Worm (Caenorhabditis elegans): Measurements from ENCODE around the gene col-140.

The col-140 gene

ce11 chrV:5790497-5791280 lies 45.9 kb downstream of the col-140 start, which contains the start of the genes nhr-142 and F44E7.9 (continued):
- TF ChIP-seq nhr-25 (tag; optimal IDR thresholded peaks at IDR 0.05; ENCODE audit: borderline replicate concordance, insufficient read depth) (no peak), mxl-3 (GFP tag; optimal IDR thresholded peaks at IDR 0.05) (no peak), ctbp-1 (GFP tag; IDR thresholded peaks at IDR 0.05) (peak; percentile 67), zag-1 (tag; optimal IDR thresholded peaks at IDR 0.05) (no peak), ceh-44 (GFP tag; IDR thresholded peaks at IDR 0.05) (peak; percentile 48; the same call in 1 of the 2 replicates), ceh-32 (tag; optimal IDR thresholded peaks at IDR 0.05; ENCODE audit: poor library complexity) (no peak), nhr-28 (tag; optimal IDR thresholded peaks at IDR 0.05) (peak; percentile 100), daf-19 (GFP tag; conservative IDR thresholded peaks at IDR 0.05) (no peak), nhr-111 (GFP tag; optimal IDR thresholded peaks at IDR 0.05) (no peak), madf-5 (GFP tag; IDR thresholded peaks at IDR 0.05) (no peak), mep-1 (tag; optimal IDR thresholded peaks at IDR 0.05) (peak; percentile 95), nhr-41 (GFP tag; IDR thresholded peaks at IDR 0.05) (no peak), lim-7 (GFP tag; IDR thresholded peaks at IDR 0.05) (no peak), unc-39 (tag; optimal IDR thresholded peaks at IDR 0.05) (no peak), egl-43 (GFP tag; IDR thresholded peaks at IDR 0.05) (0 out of 2 replicates have a peak, but pooled peaks have one; percentile 12), tag-97 (GFP tag; IDR thresholded peaks at IDR 0.05) (no peak), spr-1 (tag; optimal IDR thresholded peaks at IDR 0.05) (peak; percentile 83), set-16 (GFP tag; IDR thresholded peaks at IDR 0.05) (no peak), mdl-1 (tag; optimal IDR thresholded peaks at IDR 0.05) (peak in 1 of 2 experiments; percentile 32), nhr-48 (tag; optimal IDR thresholded peaks at IDR 0.05) (peak; percentile 71), F49E8.2 (tag; optimal IDR thresholded peaks at IDR 0.05; ENCODE audit: borderline replicate concordance) (no peak), daf-12 (tag; optimal IDR thresholded peaks at IDR 0.05) (no peak), nhr-10 (tag; optimal IDR thresholded peaks at IDR 0.05) (no peak), lsy-2 (tag; optimal IDR thresholded peaks at IDR 0.05) (peak; percentile 33 to 89), egl-27 (tag; optimal IDR thresholded peaks at IDR 0.05) (no peak), ces-1 (GFP tag; optimal IDR thresholded peaks at IDR 0.05) (no peak), duxl-1 (tag; optimal IDR thresholded peaks at IDR 0.05; ENCODE audit: poor library complexity) (peak; percentile 37), D1046.2 (GFP tag; IDR thresholded peaks at IDR 0.05) (no peak), pha-4 (GFP tag; IDR thresholded peaks at IDR 0.05) (peak; percentile 71), pha-4 (tag; optimal IDR thresholded peaks at IDR 0.05) (no peak), nhr-237 (tag; optimal IDR thresholded peaks at IDR 0.05) (no peak), hmg-1.1 (GFP tag; IDR thresholded peaks at IDR 0.05) (peak; percentile 82), lir-3 (tag; optimal IDR thresholded peaks at IDR 0.05) (peak; percentile 2), jun-1 (tag; optimal IDR thresholded peaks at IDR 0.05) (peak; percentile 21), Y5F2A.4 (GFP tag; optimal IDR thresholded peaks at IDR 0.05) (no peak), arid-1 (GFP tag; conservative IDR thresholded peaks at IDR 0.05) (peak; percentile 76), nhr-76 (tag; optimal IDR thresholded peaks at IDR 0.05) (no peak), zip-2 (tag; optimal IDR thresholded peaks at IDR 0.05) (peak; percentile 14), nhr-11 (tag; optimal IDR thresholded peaks at IDR 0.05) (peak; percentile 82), ZK546.5 (tag; optimal IDR thresholded peaks at IDR 0.05) (no peak), vab-7 (GFP tag; IDR thresholded peaks at IDR 0.05) (peak; percentile 44; the same call in 1 of the 2 replicates), Y105C5A.15 (GFP tag; IDR thresholded peaks at IDR 0.05) (no peak), hif-1 (tag; optimal IDR thresholded peaks at IDR 0.05) (peak; percentile 4 to 87), ceh-20 (GFP tag; IDR thresholded peaks at IDR 0.05) (peak; percentile 78), ztf-7 (tag; optimal IDR thresholded peaks at IDR 0.05) (peak; percentile 80), ama-1 (optimal IDR thresholded peaks at IDR 0.05) (no peak), madf-9 (GFP tag; conservative IDR thresholded peaks at IDR 0.05) (peak; percentile 66), hlh-30 (tag; optimal IDR thresholded peaks at IDR 0.05; ENCODE audit: insufficient read depth) (peak; percentile 59), lin-1 (GFP tag; IDR thresholded peaks at IDR 0.05) (0 out of 2 replicates have a peak, but pooled peaks have one; percentile 41)

Data from whole organism, L4 larva.